Worm (Caenorhabditis elegans) whole organism, L2 larva: ENCODE results near the gene ints-11.

Experiments
- C34F6.9 ChIP-seq: fragments of 150-350 bp; optimal IDR thresholded peaks from 2 replicates; lab custom pipeline; 2014; ENCODE audit warnings: missing biosample characterization, missing genetic modification characterization
- F13H6.1 ChIP-seq: sonication (generic microtip); optimal IDR thresholded peaks from 2 replicates; lab custom pipeline; 2016; ENCODE audit warnings: missing genetic modification characterization, missing compliant biosample characterization
- R02D3.7 ChIP-seq: fragments of 150-350 bp; optimal IDR thresholded peaks from 2 replicates; lab custom pipeline; 2014; ENCODE audit warnings: missing biosample characterization, missing genetic modification characterization
- Y55F3AM.14 ChIP-seq: fragments of 200-800 bp; sonication (Bioruptor generic); optimal IDR thresholded peaks from 2 replicates; lab custom pipeline; 2018; ENCODE audit warnings: mild to moderate bottlenecking, missing genetic modification characterization, missing compliant biosample characterization
- ZK546.5 ChIP-seq: sonication (generic microtip); optimal IDR thresholded peaks from 2 replicates; lab custom pipeline; 2017; ENCODE audit warnings: missing biosample characterization, missing genetic modification characterization
- alr-1 ChIP-seq: fragments of 150-350 bp; optimal IDR thresholded peaks from 2 replicates; lab custom pipeline; 2014; ENCODE audit warnings: missing biosample characterization, missing genetic modification characterization
- aly-2 ChIP-seq: fragments of 150-350 bp; optimal IDR thresholded peaks from 2 replicates; lab custom pipeline; 2014; ENCODE audit warnings: missing biosample characterization, missing genetic modification characterization
- ama-1 ChIP-seq: fragments of 150-350 bp; optimal IDR thresholded peaks from 2 replicates; lab custom pipeline; 2018; ENCODE audit warnings: inconsistent platforms
- blmp-1 ChIP-seq: sonication (generic microtip); optimal IDR thresholded peaks from 2 replicates; lab custom pipeline; 2017; ENCODE audit warnings: missing genetic modification characterization, mild to moderate bottlenecking, missing compliant biosample characterization, antibody characterized with exemption, moderate library complexity; ENCODE audit not compliant: insufficient read depth
- ceh-16 ChIP-seq: fragments of 150-350 bp; optimal IDR thresholded peaks from 2 replicates; lab custom pipeline; 2014; ENCODE audit warnings: missing biosample characterization, missing genetic modification characterization
- ceh-82 ChIP-seq: fragments of 150-350 bp; optimal IDR thresholded peaks from 2 replicates; lab custom pipeline; 2014; ENCODE audit warnings: missing biosample characterization, missing genetic modification characterization
- crh-2 ChIP-seq: sonication (generic microtip); optimal IDR thresholded peaks from 2 replicates; lab custom pipeline; 2017; ENCODE audit warnings: missing biosample characterization, missing genetic modification characterization
- dmd-4 ChIP-seq: sonication (generic microtip); optimal IDR thresholded peaks from 2 replicates; lab custom pipeline; 2017; ENCODE audit warnings: missing biosample characterization, missing genetic modification characterization
- egl-27 ChIP-seq: sonication (generic microtip); optimal IDR thresholded peaks from 3 replicates; lab custom pipeline; 2017; ENCODE audit warnings: missing biosample characterization, missing genetic modification reagents, missing genetic modification characterization
- elt-1 ChIP-seq: fragments of 150-350 bp; optimal IDR thresholded peaks from 2 replicates; lab custom pipeline; 2014; ENCODE audit warnings: missing biosample characterization, missing genetic modification characterization
- elt-3 ChIP-seq: sonication (generic microtip); optimal IDR thresholded peaks from 2 replicates; lab custom pipeline; 2017; ENCODE audit warnings: missing biosample characterization, missing genetic modification characterization
- fos-1 ChIP-seq: fragments of 150-350 bp; optimal IDR thresholded peaks from 2 replicates; lab custom pipeline; 2014; ENCODE audit warnings: missing biosample characterization, missing genetic modification characterization
- gmeb-1 ChIP-seq: fragments of 150-350 bp; optimal IDR thresholded peaks from 2 replicates; lab custom pipeline; 2014; ENCODE audit warnings: missing biosample characterization, missing genetic modification characterization
- lin-11 ChIP-seq: fragments of 150-350 bp; sonication (generic microtip); optimal IDR thresholded peaks from 2 replicates; lab custom pipeline; 2014; ENCODE audit warnings: missing biosample characterization, missing genetic modification characterization, inconsistent platforms, mixed read lengths
- lin-13 ChIP-seq: fragments of 150-350 bp; optimal IDR thresholded peaks from 2 replicates; lab custom pipeline; 2014; ENCODE audit warnings: missing biosample characterization, missing genetic modification reagents, missing genetic modification characterization
- lin-39 ChIP-seq: fragments of 150-350 bp; optimal IDR thresholded peaks from 2 replicates; lab custom pipeline; 2014; ENCODE audit warnings: missing biosample characterization, missing genetic modification reagents, missing genetic modification characterization
- lsy-2 ChIP-seq, 2 experiments: fragments of 150-350 bp in 1 of 2; sonication (generic microtip) in 1 of 2; optimal IDR thresholded peaks; 2 replicates each; lab custom pipeline; 2014 to 2017; ENCODE audit warnings: missing biosample characterization in 2 of 2, missing genetic modification characterization in 2 of 2
- mab-5 ChIP-seq: fragments of 150-350 bp; optimal IDR thresholded peaks from 2 replicates; lab custom pipeline; 2014; ENCODE audit warnings: missing biosample characterization, missing genetic modification characterization
- mbf-1 ChIP-seq: sonication (generic microtip); optimal IDR thresholded peaks from 2 replicates; lab custom pipeline; 2017; ENCODE audit warnings: missing biosample characterization, missing genetic modification characterization
- mdl-1 ChIP-seq, 2 experiments: fragments of 150-350 bp in 1 of 2; sonication (generic microtip) in 1 of 2; optimal IDR thresholded peaks; 2 replicates each; lab custom pipeline; 2017; ENCODE audit warnings: missing biosample characterization in 2 of 2, missing genetic modification characterization in 2 of 2
- nhr-10 ChIP-seq: sonication (generic microtip); optimal IDR thresholded peaks from 2 replicates; lab custom pipeline; 2017; ENCODE audit warnings: missing biosample characterization, missing genetic modification characterization
- nhr-11 ChIP-seq: fragments of 150-350 bp; optimal IDR thresholded peaks from 2 replicates; lab custom pipeline; 2014; ENCODE audit warnings: missing biosample characterization, missing genetic modification characterization
- nhr-12 ChIP-seq: fragments of 150-350 bp; optimal IDR thresholded peaks from 2 replicates; lab custom pipeline; 2014; ENCODE audit warnings: missing biosample characterization, missing genetic modification characterization
- nhr-129 ChIP-seq: fragments of 150-350 bp; optimal IDR thresholded peaks from 2 replicates; lab custom pipeline; 2014; ENCODE audit warnings: missing biosample characterization, missing genetic modification characterization
- nhr-21 ChIP-seq: fragments of 150-350 bp; optimal IDR thresholded peaks from 2 replicates; lab custom pipeline; 2014; ENCODE audit warnings: missing biosample characterization, missing genetic modification characterization
- nhr-23 ChIP-seq: fragments of 150-350 bp; optimal IDR thresholded peaks from 2 replicates; lab custom pipeline; 2014; ENCODE audit warnings: missing biosample characterization, missing genetic modification reagents, missing genetic modification characterization
- nhr-237 ChIP-seq: fragments of 150-350 bp; optimal IDR thresholded peaks from 2 replicates; lab custom pipeline; 2014; ENCODE audit warnings: missing biosample characterization, missing genetic modification characterization
- nhr-25 ChIP-seq: fragments of 150-350 bp; sonication (generic microtip); optimal IDR thresholded peaks from 3 replicates; lab custom pipeline; 2014; ENCODE audit warnings: missing biosample characterization, missing genetic modification characterization
- nhr-6 ChIP-seq: fragments of 150-350 bp; optimal IDR thresholded peaks from 2 replicates; lab custom pipeline; 2014; ENCODE audit warnings: missing biosample characterization, missing genetic modification characterization
- nhr-77 ChIP-seq: fragments of 150-350 bp; optimal IDR thresholded peaks from 2 replicates; lab custom pipeline; 2014; ENCODE audit warnings: missing biosample characterization, missing genetic modification characterization
- peb-1 ChIP-seq: fragments of 150-350 bp; optimal IDR thresholded peaks from 2 replicates; lab custom pipeline; 2014; ENCODE audit warnings: missing biosample characterization, missing genetic modification characterization
- sem-4 ChIP-seq: fragments of 150-350 bp; optimal IDR thresholded peaks from 2 replicates; lab custom pipeline; 2014; ENCODE audit warnings: missing biosample characterization, missing genetic modification reagents, missing genetic modification characterization
- skn-1 ChIP-seq: sonication (generic microtip); optimal IDR thresholded peaks from 2 replicates; lab custom pipeline; 2017; ENCODE audit warnings: missing biosample characterization, missing genetic modification characterization
- sma-3 ChIP-seq: sonication (generic microtip); optimal IDR thresholded peaks from 2 replicates; lab custom pipeline; 2016; ENCODE audit warnings: missing genetic modification reagents, missing genetic modification characterization, missing compliant biosample characterization
- sma-9 ChIP-seq, 2 experiments: fragments of 150-350 bp in 1 of 2; sonication (generic microtip) in 1 of 2; optimal IDR thresholded peaks; 2 replicates each; lab custom pipeline; 2014 to 2016; ENCODE audit warnings: missing genetic modification characterization in 2 of 2, mild to moderate bottlenecking in 1 of 2, missing biosample characterization in 1 of 2, missing compliant biosample characterization in 1 of 2, missing genetic modification reagents in 1 of 2, moderate library complexity in 1 of 2
- snpc-4 ChIP-seq: fragments of 150-350 bp; optimal IDR thresholded peaks from 2 replicates; lab custom pipeline; 2014; ENCODE audit warnings: missing biosample characterization, missing genetic modification characterization
- unc-39 ChIP-seq: fragments of 150-350 bp; optimal IDR thresholded peaks from 2 replicates; lab custom pipeline; 2014; ENCODE audit warnings: missing biosample characterization, missing genetic modification characterization
- unc-55 ChIP-seq: fragments of 150-350 bp; sonication (generic microtip); optimal IDR thresholded peaks from 3 replicates; lab custom pipeline; 2014; ENCODE audit warnings: missing biosample characterization, missing genetic modification reagents, missing genetic modification characterization
- unc-62 ChIP-seq: fragments of 150-350 bp; optimal IDR thresholded peaks from 2 replicates; lab custom pipeline; 2014; ENCODE audit warnings: missing biosample characterization, missing genetic modification reagents, missing genetic modification characterization
- zag-1 ChIP-seq: fragments of 150-350 bp; optimal IDR thresholded peaks from 2 replicates; lab custom pipeline; 2014; ENCODE audit warnings: missing biosample characterization, missing genetic modification characterization
- ztf-1 ChIP-seq: fragments of 200-800 bp; sonication (Bioruptor generic); conservative IDR thresholded peaks from 2 replicates; pipeline ENCODE4 v1.3.6; 2022; ENCODE audit warnings: missing genetic modification characterization, missing compliant biosample characterization
- ztf-11 ChIP-seq: sonication (generic microtip); optimal IDR thresholded peaks from 2 replicates; lab custom pipeline; 2017; ENCODE audit warnings: missing biosample characterization, missing genetic modification characterization
- ztf-4 ChIP-seq: fragments of 150-350 bp; optimal IDR thresholded peaks from 2 replicates; lab custom pipeline; 2014; ENCODE audit warnings: missing biosample characterization, missing genetic modification characterization

Gene ints-11

DNA sequence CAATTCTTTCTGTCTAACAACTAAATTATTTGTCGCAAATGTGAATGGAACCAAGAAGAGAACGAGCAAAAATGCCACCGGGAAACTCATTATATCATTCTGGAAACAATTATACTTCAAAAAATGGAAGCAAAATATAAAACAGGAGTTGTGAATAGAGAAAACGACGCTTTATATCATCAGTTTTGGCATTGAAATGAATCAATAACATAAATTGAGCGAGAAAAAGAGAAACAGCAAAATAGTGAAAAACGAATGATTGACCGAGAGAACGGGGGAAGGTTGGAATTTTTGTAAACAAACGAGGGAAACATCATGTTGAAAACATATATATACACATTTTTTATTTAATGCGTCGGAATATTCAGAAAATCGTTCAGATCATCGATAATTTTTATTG is 6.5 kb downstream of the ints-11 start, which contains the start of gene ctns-1:
Gene ctns-1, minus strand, starts transcription at position 101 of the 400 bp plus-strand sequence.
- TF ChIP-seq zag-1 (tag; lab: Kevin White, UChicago) (no peak), lin-11 (tag; lab: Kevin White, UChicago) (no peak), unc-62 (GFP tag; lab: Kevin White, UChicago) (no peak), ztf-1 (GFP tag; lab: Robert Waterston, UW) (no peak), nhr-12 (tag; lab: Kevin White, UChicago) (no peak)

DNA sequence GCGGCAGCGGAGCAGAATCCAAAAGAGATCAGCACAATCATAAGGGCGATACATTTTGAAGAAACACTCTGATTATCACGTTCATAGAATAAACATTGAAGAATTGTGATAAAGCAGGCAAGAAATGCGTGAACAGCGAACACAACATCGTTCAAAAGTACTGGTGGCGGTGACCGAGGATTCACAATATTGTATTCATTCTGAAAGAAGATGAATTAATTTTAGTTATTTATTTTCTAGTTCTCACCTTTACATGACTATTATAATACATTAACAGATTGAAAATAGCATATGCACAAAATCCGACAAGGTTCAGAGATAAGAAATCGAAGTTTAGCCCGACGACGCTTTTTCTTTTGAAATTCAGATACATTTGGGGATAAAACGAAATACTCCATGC is 7.3 kb downstream of the ints-11 start:
- no peak for TF ChIP-seq lsy-2 (tag; optimal IDR thresholded peaks at IDR 0.05; lab: Kevin White, UChicago)

DNA sequence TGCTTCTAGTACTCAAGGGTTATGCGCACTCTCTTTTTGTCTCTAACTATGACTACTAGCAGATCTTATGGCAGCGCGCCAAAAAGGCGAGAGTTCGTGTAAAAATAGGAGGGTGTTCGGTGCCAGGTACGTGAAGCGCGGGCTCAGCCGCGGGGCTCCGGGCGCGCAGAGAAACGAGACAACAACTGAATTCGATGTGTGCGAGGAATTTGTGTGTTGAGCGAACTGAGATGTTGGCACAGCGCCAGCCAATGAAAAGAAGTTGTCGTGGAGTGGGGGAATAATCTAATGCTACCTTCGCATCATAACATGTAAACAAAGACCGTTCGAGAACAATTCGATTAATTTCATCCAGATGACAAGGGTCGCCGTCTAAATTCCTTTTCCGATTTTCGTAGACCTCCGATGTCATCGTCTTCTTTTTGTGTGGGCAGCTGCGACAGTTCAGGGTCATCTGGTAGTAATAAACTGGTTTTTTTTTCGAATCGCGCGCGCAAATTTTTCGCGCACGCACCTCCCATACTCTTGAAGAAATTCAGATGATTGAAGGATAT is 11.8 kb downstream of the ints-11 start:
- no peak for TF ChIP-seq mbf-1 (tag; lab: Kevin White, UChicago)
- TF ChIP-seq lin-39 (tag; lab: Kevin White, UChicago): no peak
- no peak for TF ChIP-seq ztf-1 (GFP tag; lab: Robert Waterston, UW)
- TF ChIP-seq ztf-4: no peak
- no peak for TF ChIP-seq lin-13
- TF ChIP-seq snpc-4 (tag; lab: Kevin White, UChicago): peak; percentile 13
- TF ChIP-seq ceh-16 (tag; lab: Kevin White, UChicago): no peak
- TF ChIP-seq skn-1 (tag; lab: Kevin White, UChicago): no peak
- TF ChIP-seq sma-3 (GFP tag; lab: Kevin White, UChicago): peak; percentile 60
- no peak for TF ChIP-seq alr-1 (tag; lab: Kevin White, UChicago)
- TF ChIP-seq unc-62 (GFP tag; lab: Kevin White, UChicago): no peak
- TF ChIP-seq blmp-1 (tag; lab: Kevin White, UChicago): peak; percentile 27
- TF ChIP-seq ztf-11 (tag; lab: Kevin White, UChicago): no peak
- no peak for TF ChIP-seq nhr-6 (tag; lab: Kevin White, UChicago)
- TF ChIP-seq sma-9 (GFP tag; optimal IDR thresholded peaks at IDR 0.05; lab: Kevin White, UChicago): peak; percentile 66
- no peak for TF ChIP-seq sma-9 (tag; optimal IDR thresholded peaks at IDR 0.05; lab: Kevin White, UChicago)
- TF ChIP-seq fos-1: no peak
- TF ChIP-seq ZK546.5 (tag; lab: Kevin White, UChicago): no peak
- peak in 1 of 2 experiments; percentile 52 for TF ChIP-seq mdl-1 (tag; optimal IDR thresholded peaks at IDR 0.05; lab: Kevin White, UChicago)
- TF ChIP-seq crh-2 (tag; lab: Kevin White, UChicago): peak; percentile 44
- TF ChIP-seq nhr-23 (tag; lab: Kevin White, UChicago): no peak
- peak; percentile 80 for TF ChIP-seq nhr-25 (tag; lab: Kevin White, UChicago)
- TF ChIP-seq nhr-10: no peak
- TF ChIP-seq ama-1 (lab: Kevin White, UChicago): peak; percentile 10
- peak; percentile 49 for TF ChIP-seq egl-27 (tag; lab: Kevin White, UChicago)
- no peak for TF ChIP-seq nhr-237 (tag; lab: Kevin White, UChicago)
- peak; percentile 44 to 78 for TF ChIP-seq lsy-2 (tag; optimal IDR thresholded peaks at IDR 0.05; lab: Kevin White, UChicago)
- TF ChIP-seq gmeb-1: no peak
- TF ChIP-seq R02D3.7: no peak
- peak; percentile 52 for TF ChIP-seq C34F6.9 (tag; lab: Kevin White, UChicago)
- no peak for TF ChIP-seq nhr-77 (tag; lab: Kevin White, UChicago)
- no peak for TF ChIP-seq nhr-21 (tag; lab: Kevin White, UChicago)
- TF ChIP-seq nhr-11 (tag; lab: Kevin White, UChicago): no peak
- TF ChIP-seq elt-1 (tag; lab: Kevin White, UChicago): no peak
- no peak for TF ChIP-seq unc-39
- peak; percentile 82 for TF ChIP-seq F13H6.1
- peak; percentile 39 for TF ChIP-seq nhr-129 (tag; lab: Kevin White, UChicago)
- no peak for TF ChIP-seq aly-2
- TF ChIP-seq peb-1 (tag; lab: Kevin White, UChicago): no peak
- peak; percentile 90 for TF ChIP-seq zag-1 (tag; lab: Kevin White, UChicago)
- TF ChIP-seq dmd-4: no peak
- no peak for TF ChIP-seq sem-4 (tag; lab: Kevin White, UChicago)
- no peak for TF ChIP-seq ceh-82 (tag; lab: Kevin White, UChicago)
- peak; percentile 57 for TF ChIP-seq Y55F3AM.14 (GFP tag; lab: Kevin White, UChicago)
- TF ChIP-seq lin-11 (tag; lab: Kevin White, UChicago): peak; percentile 65
- TF ChIP-seq unc-55 (GFP tag; lab: Kevin White, UChicago): peak; percentile 76
- TF ChIP-seq elt-3 (tag; lab: Kevin White, UChicago): no peak
- TF ChIP-seq mab-5 (tag; lab: Kevin White, UChicago): peak; percentile 23
- no peak for TF ChIP-seq nhr-12 (tag; lab: Kevin White, UChicago)
